Fruit fly (Drosophila melanogaster) whole organism, embryonic: ENCODE results near the gene CG6656.
A peak's percentile ranks its signal among the peaks of the same experiment; 100 is the strongest.

Source experiments
- Bgb ChIP-seq: fragments of 200-800 bp; sonication (Bioruptor generic); IDR thresholded peaks from 2 replicates; pipeline ENCODE4 v1.3.6; 2022; ENCODE audit warnings: missing biosample characterization, missing genetic modification characterization; ENCODE audit not compliant: partially characterized antibody
- BtbVII ChIP-seq: fragments of 200-800 bp; sonication (Bioruptor generic); optimal IDR thresholded peaks from 3 replicates; lab custom pipeline; 2017; ENCODE audit warnings: missing biosample characterization, mild to moderate bottlenecking, missing genetic modification characterization
- C15 ChIP-seq: fragments of 200-800 bp; sonication (Bioruptor generic); IDR thresholded peaks from 3 replicates; pipeline ENCODE4 v1.3.6; 2022; ENCODE audit warnings: missing biosample characterization, missing genetic modification characterization
- CG10267 ChIP-seq: fragments of 200-800 bp; sonication (Bioruptor generic); optimal IDR thresholded peaks from 2 replicates; lab custom pipeline; 2018; ENCODE audit warnings: missing biosample characterization, mild to moderate bottlenecking, missing genetic modification characterization, moderate library complexity
- CG12104 ChIP-seq: fragments of 200-800 bp; sonication (Bioruptor generic); optimal IDR thresholded peaks from 3 replicates; lab custom pipeline; 2016; ENCODE audit warnings: missing biosample characterization, missing genetic modification characterization
- CG13775 ChIP-seq: fragments of 200-800 bp; sonication (Bioruptor generic); optimal IDR thresholded peaks from 3 replicates; lab custom pipeline; 2017; ENCODE audit warnings: missing biosample characterization, mild to moderate bottlenecking, missing genetic modification characterization
- CG14860 ChIP-seq: fragments of 200-800 bp; sonication (Bioruptor generic); IDR thresholded peaks from 3 replicates; pipeline ENCODE4 v1.3.6; 2022; ENCODE audit warnings: missing biosample characterization, missing genetic modification characterization; ENCODE audit not compliant: partially characterized antibody
- CG16813 ChIP-seq: fragments of 200-800 bp; sonication (Bioruptor generic); IDR thresholded peaks from 3 replicates; pipeline ENCODE4 v1.3.6; 2022; ENCODE audit warnings: missing biosample characterization, missing genetic modification characterization; ENCODE audit not compliant: partially characterized antibody
- CG17328 ChIP-seq: fragments of 200-800 bp; sonication (Bioruptor generic); IDR thresholded peaks from 2 replicates; pipeline ENCODE4 v1.3.6; 2022; ENCODE audit warnings: missing biosample characterization, missing genetic modification characterization
- CG18476 ChIP-seq: fragments of 200-800 bp; sonication (Bioruptor generic); optimal IDR thresholded peaks from 2 replicates; lab custom pipeline; 2016; ENCODE audit warnings: missing biosample characterization, mild to moderate bottlenecking, missing genetic modification characterization
- CG2116 ChIP-seq: fragments of 200-800 bp; sonication (Bioruptor generic); optimal IDR thresholded peaks from 3 replicates; lab custom pipeline; 2018; ENCODE audit warnings: missing biosample characterization, mild to moderate bottlenecking, missing genetic modification characterization
- CG2875 ChIP-seq: fragments of 200-800 bp; sonication (Bioruptor generic); optimal IDR thresholded peaks from 2 replicates; lab custom pipeline; 2017; ENCODE audit warnings: missing biosample characterization, mild to moderate bottlenecking, missing genetic modification characterization, missing genetic modification reagents
- CG31365 ChIP-seq: fragments of 200-800 bp; sonication (Bioruptor generic); optimal IDR thresholded peaks from 2 replicates; lab custom pipeline; 2018; ENCODE audit warnings: missing biosample characterization, mild to moderate bottlenecking, missing genetic modification characterization
- CG31388 ChIP-seq: fragments of 200-800 bp; sonication (Bioruptor generic); optimal IDR thresholded peaks from 2 replicates; lab custom pipeline; 2016; ENCODE audit warnings: missing biosample characterization, missing genetic modification characterization
- CG31441 ChIP-seq: fragments of 200-800 bp; sonication (Bioruptor generic); IDR thresholded peaks from 2 replicates; pipeline ENCODE4 v1.3.6; 2022; ENCODE audit warnings: missing biosample characterization, missing genetic modification characterization
- CG33213 ChIP-seq: fragments of 200-800 bp; sonication (Bioruptor generic); optimal IDR thresholded peaks from 3 replicates; lab custom pipeline; 2016; ENCODE audit warnings: missing biosample characterization, missing genetic modification characterization
- CG4617 ChIP-seq: fragments of 200-800 bp; sonication (Bioruptor generic); optimal IDR thresholded peaks from 3 replicates; lab custom pipeline; 2016; ENCODE audit warnings: missing biosample characterization, missing genetic modification characterization, borderline replicate concordance
- CG4707 ChIP-seq: fragments of 200-800 bp; sonication (Bioruptor generic); optimal IDR thresholded peaks from 2 replicates; lab custom pipeline; 2018; ENCODE audit warnings: missing biosample characterization, mild to moderate bottlenecking, missing genetic modification characterization, moderate library complexity
- CG5180 ChIP-seq: fragments of 200-800 bp; sonication (Bioruptor generic); optimal IDR thresholded peaks from 3 replicates; lab custom pipeline; 2017; ENCODE audit warnings: missing biosample characterization, missing genetic modification characterization, mild to moderate bottlenecking, moderate library complexity, missing genetic modification reagents
- CG7786 ChIP-seq: fragments of 200-800 bp; sonication (Bioruptor generic); optimal IDR thresholded peaks from 2 replicates; lab custom pipeline; 2016; ENCODE audit warnings: missing biosample characterization, missing genetic modification characterization
- CG7963 ChIP-seq: fragments of 200-800 bp; sonication (Bioruptor generic); IDR thresholded peaks from 3 replicates; pipeline ENCODE4 v1.3.6; 2022; ENCODE audit warnings: missing biosample characterization, missing genetic modification characterization; ENCODE audit not compliant: partially characterized antibody
- CG8290 ChIP-seq, 3 experiments: fragments of 200-800 bp; sonication (Bioruptor generic); optimal IDR thresholded peaks; 2 replicates each; lab custom pipeline; 2016 to 2019; ENCODE audit warnings: missing biosample characterization in 3 of 3, missing genetic modification characterization in 3 of 3, mild to moderate bottlenecking in 2 of 3, moderate library complexity in 1 of 3
- CG8765 ChIP-seq: fragments of 200-800 bp; sonication (Bioruptor generic); IDR thresholded peaks from 2 replicates; pipeline ENCODE4 v1.3.6; 2022; ENCODE audit warnings: missing biosample characterization, missing genetic modification characterization
- CG9727 ChIP-seq: fragments of 200-800 bp; sonication (Bioruptor generic); optimal IDR thresholded peaks from 3 replicates; lab custom pipeline; 2017; ENCODE audit warnings: missing biosample characterization, mild to moderate bottlenecking, missing genetic modification characterization
- CG9876 ChIP-seq: fragments of 200-800 bp; sonication (Bioruptor generic); optimal IDR thresholded peaks from 2 replicates; lab custom pipeline; 2016; ENCODE audit warnings: missing biosample characterization, missing genetic modification characterization
- CrebB ChIP-seq: fragments of 200-800 bp; sonication (Bioruptor generic); optimal IDR thresholded peaks from 3 replicates; lab custom pipeline; 2018; ENCODE audit warnings: missing biosample characterization, mild to moderate bottlenecking, missing genetic modification characterization
- Dref ChIP-seq: fragments of 200-800 bp; sonication (Bioruptor generic); IDR thresholded peaks from 2 replicates; pipeline ENCODE4 v1.3.6; 2022; ENCODE audit warnings: missing biosample characterization, missing genetic modification characterization
- HHEX ChIP-seq: fragments of 200-800 bp; sonication (Bioruptor generic); optimal IDR thresholded peaks from 3 replicates; lab custom pipeline; 2017; ENCODE audit warnings: missing biosample characterization, mild to moderate bottlenecking, missing genetic modification characterization, missing genetic modification reagents
- HLHmδ ChIP-seq: fragments of 200-800 bp; sonication (Bioruptor generic); optimal IDR thresholded peaks from 2 replicates; lab custom pipeline; 2018; ENCODE audit warnings: missing biosample characterization, mild to moderate bottlenecking, missing genetic modification characterization, moderate library complexity
- MBD-R2 ChIP-seq: fragments of 200-800 bp; sonication (Bioruptor generic); IDR thresholded peaks from 2 replicates; pipeline ENCODE4 v1.3.6; 2022; ENCODE audit warnings: missing biosample characterization, missing genetic modification characterization
- MESR4 ChIP-seq: fragments of 200-800 bp; sonication (Bioruptor generic); optimal IDR thresholded peaks from 2 replicates; lab custom pipeline; 2018; ENCODE audit warnings: missing biosample characterization, mild to moderate bottlenecking, missing genetic modification characterization, moderate library complexity
- Nf-YC ChIP-seq: fragments of 200-800 bp; optimal IDR thresholded peaks from 3 replicates; lab custom pipeline; 2019; ENCODE audit warnings: missing biosample characterization, mild to moderate bottlenecking, missing genetic modification characterization, moderate library complexity
- NfI ChIP-seq: fragments of 200-800 bp; sonication (Bioruptor generic); optimal IDR thresholded peaks from 3 replicates; lab custom pipeline; 2018; ENCODE audit warnings: missing biosample characterization, mild to moderate bottlenecking, missing genetic modification characterization, moderate library complexity
- Six4 ChIP-seq: fragments of 200-800 bp; sonication (Bioruptor generic); optimal IDR thresholded peaks from 2 replicates; lab custom pipeline; 2016; ENCODE audit warnings: missing biosample characterization, missing genetic modification characterization
- TFAM ChIP-seq: fragments of 200-800 bp; sonication (Bioruptor generic); optimal IDR thresholded peaks from 2 replicates; lab custom pipeline; 2017; ENCODE audit warnings: missing biosample characterization, missing genetic modification characterization, inconsistent platforms
- amos ChIP-seq: fragments of 200-800 bp; sonication (Bioruptor generic); IDR thresholded peaks from 2 replicates; pipeline ENCODE4 v1.3.6; 2022; ENCODE audit warnings: missing biosample characterization, missing genetic modification characterization; ENCODE audit not compliant: partially characterized antibody
- ato ChIP-seq: fragments of 200-800 bp; sonication (Bioruptor generic); IDR thresholded peaks from 2 replicates; pipeline ENCODE4 v1.3.6; 2022; ENCODE audit warnings: missing biosample characterization, missing genetic modification characterization; ENCODE audit not compliant: partially characterized antibody
- bab2 ChIP-seq: fragments of 200-800 bp; sonication (Bioruptor generic); optimal IDR thresholded peaks from 2 replicates; lab custom pipeline; 2016; ENCODE audit warnings: missing biosample characterization, missing genetic modification characterization
- bigmax ChIP-seq: fragments of 200-800 bp; sonication (Bioruptor generic); optimal IDR thresholded peaks from 2 replicates; lab custom pipeline; 2018; ENCODE audit warnings: missing biosample characterization, mild to moderate bottlenecking, missing genetic modification characterization
- bowl ChIP-seq: fragments of 200-800 bp; sonication (Bioruptor generic); IDR thresholded peaks from 2 replicates; pipeline ENCODE4 v1.3.6; 2022; ENCODE audit warnings: missing biosample characterization, missing genetic modification characterization
- cwo ChIP-seq: fragments of 200-800 bp; sonication (Bioruptor generic); optimal IDR thresholded peaks from 3 replicates; lab custom pipeline; 2017; ENCODE audit warnings: missing biosample characterization, missing genetic modification characterization, mild to moderate bottlenecking, moderate library complexity, missing genetic modification reagents
- emc ChIP-seq: fragments of 200-800 bp; sonication (Bioruptor generic); optimal IDR thresholded peaks from 2 replicates; lab custom pipeline; 2016; ENCODE audit warnings: missing biosample characterization, missing genetic modification characterization
- gfzf ChIP-seq: fragments of 200-800 bp; sonication (Bioruptor generic); optimal IDR thresholded peaks from 2 replicates; lab custom pipeline; 2016; ENCODE audit warnings: missing biosample characterization, mild to moderate bottlenecking, missing genetic modification characterization, moderate library complexity
- h ChIP-seq: fragments of >200 bp; optimal IDR thresholded peaks from 2 replicates; lab custom pipeline; 2017
- ham ChIP-seq: fragments of 200-800 bp; sonication (Bioruptor generic); IDR thresholded peaks from 2 replicates; pipeline ENCODE4 v1.3.6; 2022; ENCODE audit warnings: missing biosample characterization, missing genetic modification characterization
- inv ChIP-seq: fragments of 200-800 bp; sonication (Bioruptor generic); IDR thresholded peaks from 2 replicates; pipeline ENCODE4 v1.3.6; 2022; ENCODE audit warnings: missing biosample characterization, missing genetic modification characterization; ENCODE audit not compliant: partially characterized antibody
- nerfin-1 ChIP-seq: fragments of 200-800 bp; sonication (Bioruptor generic); optimal IDR thresholded peaks from 3 replicates; lab custom pipeline; 2019; ENCODE audit warnings: missing biosample characterization, mild to moderate bottlenecking, missing genetic modification characterization, moderate library complexity
- salm ChIP-seq: fragments of 200-800 bp; sonication (Bioruptor generic); optimal IDR thresholded peaks from 2 replicates; lab custom pipeline; 2018; ENCODE audit warnings: missing biosample characterization, mild to moderate bottlenecking, missing genetic modification characterization
- stwl ChIP-seq: fragments of 200-800 bp; sonication (Bioruptor generic); optimal IDR thresholded peaks from 3 replicates; lab custom pipeline; 2018; ENCODE audit warnings: missing biosample characterization, mild to moderate bottlenecking, missing genetic modification characterization, moderate library complexity
- zen2 ChIP-seq: fragments of 200-800 bp; sonication (Bioruptor generic); IDR thresholded peaks from 3 replicates; pipeline ENCODE4 v1.3.6; 2022; ENCODE audit warnings: missing biosample characterization, missing genetic modification characterization; ENCODE audit not compliant: partially characterized antibody

The CG6656 gene

DNA sequence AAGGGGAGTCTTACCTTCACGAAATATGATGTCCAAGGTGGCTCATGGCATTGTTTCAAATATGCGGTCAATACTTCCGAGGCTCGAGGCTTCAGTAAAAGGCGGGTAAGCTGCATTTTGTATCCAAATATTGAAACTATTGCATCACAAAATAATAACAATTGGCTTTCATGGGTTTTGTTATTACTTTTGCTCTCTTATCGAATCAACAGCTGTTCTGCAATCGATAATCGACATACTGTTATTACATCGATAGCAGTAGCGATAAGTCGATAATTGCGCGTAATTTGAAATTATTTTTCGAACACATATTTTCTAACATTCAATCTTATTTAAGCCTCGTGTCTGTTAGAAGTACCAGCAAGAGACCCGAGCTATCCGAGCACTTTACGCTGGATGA is 3.4 kb downstream of the CG6656 start, which contains the start of gene CG34148 (continued):
- TF ChIP-seq CG4707 (GFP tag; lab: Kevin White, UChicago) (no peak), CG8290 (GFP tag; optimal IDR thresholded peaks at IDR 0.05; lab: Kevin White, UChicago) (no peak), CG8290 (tag; optimal IDR thresholded peaks at IDR 0.05; lab: Kevin White, UChicago) (no peak), MESR4 (GFP tag; lab: Kevin White, UChicago) (peak; percentile 60), emc (GFP tag; lab: Kevin White, UChicago) (no peak), zen2 (peak; percentile 91), CG12104 (no peak), CG14860 (GFP tag; lab: Robert Waterston, UW) (peak; percentile 72; the same call in 2 of the 3 replicates), CG31365 (tag; lab: Kevin White, UChicago) (no peak), CG2116 (peak; percentile 74), CG9876 (GFP tag; lab: Kevin White, UChicago) (no peak), NfI (GFP tag; lab: Kevin White, UChicago) (no peak), MBD-R2 (GFP tag; lab: Robert Waterston, UW) (peak; percentile 69), CG7963 (peak; percentile 73), CG4617 (peak; percentile 37), h (lab: Kevin White, UChicago) (no peak), C15 (no peak), CG33213 (no peak), CG2875 (GFP tag; lab: Kevin White, UChicago) (no peak), CG10267 (tag; lab: Kevin White, UChicago) (peak; percentile 34), Bgb (GFP tag; lab: Robert Waterston, UW) (peak; percentile 71), CG17328 (GFP tag; lab: Robert Waterston, UW) (no peak), HHEX (GFP tag; lab: Kevin White, UChicago) (no peak), BtbVII (GFP tag; lab: Kevin White, UChicago) (no peak), CG16813 (GFP tag; lab: Robert Waterston, UW) (peak; percentile 61; the same call in 2 of the 3 replicates), CrebB (no peak), TFAM (no peak), CG7786 (GFP tag; lab: Kevin White, UChicago) (no peak), gfzf (no peak), nerfin-1 (no peak), CG9727 (GFP tag; lab: Kevin White, UChicago) (no peak), inv (peak; percentile 36; the same call in 1 of the 2 replicates), Dref (GFP tag; lab: Robert Waterston, UW) (peak; percentile 81), ham (no peak), CG31441 (GFP tag; lab: Robert Waterston, UW) (no peak), bigmax (GFP tag; lab: Kevin White, UChicago) (no peak), bowl (GFP tag; lab: Robert Waterston, UW) (no peak), cwo (no peak), amos (GFP tag; lab: Robert Waterston, UW) (peak; percentile 65; the same call in 1 of the 2 replicates), CG5180 (no peak), bab2 (no peak), CG31388 (no peak), HLHmδ (no peak), ato (GFP tag; lab: Robert Waterston, UW) (peak; percentile 85), salm (tag; lab: Kevin White, UChicago) (no peak), CG18476 (GFP tag; lab: Kevin White, UChicago) (no peak), CG8765 (GFP tag; lab: Robert Waterston, UW) (no peak), CG13775 (GFP tag; lab: Kevin White, UChicago) (no peak), Nf-YC (no peak), stwl (tag; lab: Kevin White, UChicago) (peak; percentile 53), Six4 (no peak)
